Fruit fly (Drosophila melanogaster) whole organism: ENCODE measurements around the gene CG12680.

Source experiments
- CG8478 ChIP-seq: fragments of >200 bp; optimal IDR thresholded peaks from 2 replicates; lab custom pipeline; 2018; ENCODE audit warnings: inconsistent platforms
- Dll ChIP-seq: fragments of >200 bp; optimal IDR thresholded peaks from 2 replicates; lab custom pipeline; 2017
- pan ChIP-seq: fragments of >200 bp; optimal IDR thresholded peaks from 2 replicates; lab custom pipeline; 2017
- usp ChIP-seq: fragments of >200 bp; optimal IDR thresholded peaks from 2 replicates; lab custom pipeline; 2017; ENCODE audit warnings: missing biosample characterization, missing genetic modification characterization, mixed read lengths

DNA sequence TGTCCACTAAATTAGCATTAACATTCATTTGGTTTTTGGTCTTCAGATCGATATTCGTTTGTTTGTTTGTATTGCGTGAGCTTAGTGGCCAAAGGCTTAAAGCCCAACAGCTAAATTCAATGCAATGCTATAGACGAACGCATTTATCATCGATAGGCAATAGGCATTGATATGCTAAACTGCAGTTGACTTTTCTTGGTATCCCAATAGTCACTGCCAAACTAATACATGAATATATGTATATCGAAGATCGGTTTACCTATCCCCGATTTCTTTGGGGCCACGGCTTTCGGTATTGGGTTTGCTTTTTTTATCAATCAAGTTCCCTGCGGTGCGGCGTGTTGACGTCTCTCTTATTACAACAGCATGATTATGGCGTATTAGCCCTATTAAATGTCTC lies 42.9 kb downstream of the CG12680 start:
- TF ChIP-seq Dll (lab: Kevin White, UChicago) (no peak), usp (GFP tag; lab: Kevin White, UChicago) (no peak), pan (lab: Kevin White, UChicago) (no peak), CG8478 (no peak)
